Fruit fly (Drosophila melanogaster): ENCODE results near the gene fw.

- no peak for TF ChIP-seq toe (GFP tag; optimal IDR thresholded peaks at IDR 0.05)
- no peak for TF ChIP-seq CG1620 (GFP tag; optimal IDR thresholded peaks at IDR 0.05)
- no peak for TF ChIP-seq CG7045 (GFP tag; optimal IDR thresholded peaks at IDR 0.05)
- TF ChIP-seq ovo (GFP tag; optimal IDR thresholded peaks at IDR 0.05), result no peak
- no peak for TF ChIP-seq Mnt (GFP tag; optimal IDR thresholded peaks at IDR 0.05)
Observed at dm6 chrX:12001005-12001404, 2.7 kb downstream of the fw start.

Measured in whole organism, adult.